Fruit fly (Drosophila melanogaster): Measurements from ENCODE around the gene comt.

comt gene

DNA sequence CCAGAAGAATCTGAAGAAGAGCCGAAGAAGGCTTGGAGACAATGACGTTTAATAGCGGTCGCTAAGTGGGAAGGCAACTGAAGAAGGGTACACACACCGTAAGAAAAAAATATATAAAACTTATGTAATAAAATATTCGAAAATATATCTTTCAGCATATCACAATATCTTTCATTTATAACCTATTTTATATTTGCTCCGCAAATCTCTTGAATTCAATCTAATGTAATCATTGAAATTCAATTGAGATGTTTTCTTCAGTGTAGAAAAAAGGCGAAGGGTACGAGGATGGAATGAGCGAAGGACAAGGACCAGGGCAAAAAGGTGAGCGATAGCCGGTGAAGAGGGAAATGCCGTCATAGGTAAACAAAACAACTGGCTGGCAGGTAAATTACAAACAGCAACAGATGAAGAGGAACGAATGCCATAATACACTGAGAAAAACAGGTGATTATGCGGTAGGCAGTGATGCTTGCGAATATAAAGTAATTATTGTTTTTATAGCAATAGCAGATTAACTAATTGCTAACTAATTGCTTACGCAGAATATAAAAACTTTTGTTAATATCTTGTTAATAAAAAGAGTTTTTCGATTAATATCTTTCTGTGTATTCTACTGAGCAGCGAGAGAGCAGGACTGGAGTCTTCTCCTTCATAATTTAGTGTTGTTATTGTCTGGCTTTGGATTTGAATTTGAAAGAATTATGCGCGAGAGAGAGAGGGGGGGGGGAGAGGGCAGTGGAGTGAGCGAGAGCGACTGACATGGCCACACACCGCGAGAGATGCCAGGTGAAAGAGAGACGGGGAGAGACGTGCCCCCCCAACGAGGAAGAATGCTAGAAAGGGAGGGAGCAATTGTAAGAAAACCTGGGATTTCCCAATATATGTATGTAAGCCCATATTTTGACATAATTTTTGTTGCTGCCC lies 24.7 kb upstream of the comt start:
- TF ChIP-seq Dfd (GFP tag; optimal IDR thresholded peaks at IDR 0.05): no peak
- TF ChIP-seq Mio (GFP tag; optimal IDR thresholded peaks at IDR 0.05): no peak
- TF ChIP-seq jim (GFP tag; optimal IDR thresholded peaks at IDR 0.05): no peak
- TF ChIP-seq sage (GFP tag; optimal IDR thresholded peaks at IDR 0.05): peak; percentile 35
- peak; percentile 73 for TF ChIP-seq Hnf4 (GFP tag; optimal IDR thresholded peaks at IDR 0.05)
- peak; percentile 17 for TF ChIP-seq Rel (GFP tag; optimal IDR thresholded peaks at IDR 0.05)
- TF ChIP-seq Rel (tag; optimal IDR thresholded peaks at IDR 0.05): peak; percentile 71
- peak; percentile 81 for TF ChIP-seq woc (GFP tag; optimal IDR thresholded peaks at IDR 0.05)
- TF ChIP-seq HLH106 (tag; optimal IDR thresholded peaks at IDR 0.05): peak; percentile 90
- peak; percentile 14 for TF ChIP-seq GATAd (GFP tag; optimal IDR thresholded peaks at IDR 0.05)
- peak; percentile 85 for TF ChIP-seq ey (GFP tag; optimal IDR thresholded peaks at IDR 0.05)
- TF ChIP-seq foxo (GFP tag; optimal IDR thresholded peaks at IDR 0.05): peak in 1 of 2 experiments; percentile 89
- no peak for TF ChIP-seq Myc (optimal IDR thresholded peaks at IDR 0.05)
- TF ChIP-seq Vsx2 (GFP tag; optimal IDR thresholded peaks at IDR 0.05; ENCODE audit: partially characterized antibody): no peak
- peak; percentile 65 for TF ChIP-seq tai (GFP tag; optimal IDR thresholded peaks at IDR 0.05)
- peak; percentile 68 for TF ChIP-seq CG9705 (GFP tag; optimal IDR thresholded peaks at IDR 0.05)
- peak; percentile 82 for TF ChIP-seq dmrt93B (GFP tag; optimal IDR thresholded peaks at IDR 0.05)
- TF ChIP-seq fru (GFP tag; optimal IDR thresholded peaks at IDR 0.05): peak; percentile 91
- no peak for TF ChIP-seq Dif (GFP tag; optimal IDR thresholded peaks at IDR 0.05; ENCODE audit: partially characterized antibody)
- TF ChIP-seq sv (GFP tag; optimal IDR thresholded peaks at IDR 0.05): peak; percentile 88
- TF ChIP-seq br (GFP tag; optimal IDR thresholded peaks at IDR 0.05): peak; percentile 74
- no peak for TF ChIP-seq N (GFP tag; optimal IDR thresholded peaks at IDR 0.05)
- TF ChIP-seq rgr (GFP tag; optimal IDR thresholded peaks at IDR 0.05): peak; percentile 81
- TF ChIP-seq h (GFP tag; optimal IDR thresholded peaks at IDR 0.05): peak; percentile 90
- TF ChIP-seq Hr78 (GFP tag; optimal IDR thresholded peaks at IDR 0.05): no peak
- TF ChIP-seq dl (GFP tag; optimal IDR thresholded peaks at IDR 0.05; ENCODE audit: insufficient read depth in 1 of 2, partially characterized antibody in 2 of 2): no peak
- peak; percentile 95 for TF ChIP-seq Sp1 (GFP tag; optimal IDR thresholded peaks at IDR 0.05)
- peak; percentile 62 for TF ChIP-seq Jra (GFP tag; optimal IDR thresholded peaks at IDR 0.05)
- TF ChIP-seq OdsH (GFP tag; optimal IDR thresholded peaks at IDR 0.05): peak; percentile 84
- TF ChIP-seq pan (optimal IDR thresholded peaks at IDR 0.05): no peak
- no peak for TF ChIP-seq usp (GFP tag; optimal IDR thresholded peaks at IDR 0.05)
- peak; percentile 70 for TF ChIP-seq brk (GFP tag; optimal IDR thresholded peaks at IDR 0.05)
- peak; percentile 96 for TF ChIP-seq psq (GFP tag; optimal IDR thresholded peaks at IDR 0.05)
- TF ChIP-seq lola (GFP tag; optimal IDR thresholded peaks at IDR 0.05): no peak
- peak; percentile 5 for TF ChIP-seq Hr83 (GFP tag; optimal IDR thresholded peaks at IDR 0.05; ENCODE audit: poor library complexity, severe bottlenecking)
- TF ChIP-seq dsf (GFP tag; optimal IDR thresholded peaks at IDR 0.05; ENCODE audit: borderline replicate concordance): no peak
- peak; percentile 45 for TF ChIP-seq CrebA (GFP tag; optimal IDR thresholded peaks at IDR 0.05; ENCODE audit: borderline replicate concordance)
- no peak for TF ChIP-seq Abd-B (GFP tag; optimal IDR thresholded peaks at IDR 0.05)
- TF ChIP-seq CG32264 (GFP tag; optimal IDR thresholded peaks at IDR 0.05): peak; percentile 37

DNA sequence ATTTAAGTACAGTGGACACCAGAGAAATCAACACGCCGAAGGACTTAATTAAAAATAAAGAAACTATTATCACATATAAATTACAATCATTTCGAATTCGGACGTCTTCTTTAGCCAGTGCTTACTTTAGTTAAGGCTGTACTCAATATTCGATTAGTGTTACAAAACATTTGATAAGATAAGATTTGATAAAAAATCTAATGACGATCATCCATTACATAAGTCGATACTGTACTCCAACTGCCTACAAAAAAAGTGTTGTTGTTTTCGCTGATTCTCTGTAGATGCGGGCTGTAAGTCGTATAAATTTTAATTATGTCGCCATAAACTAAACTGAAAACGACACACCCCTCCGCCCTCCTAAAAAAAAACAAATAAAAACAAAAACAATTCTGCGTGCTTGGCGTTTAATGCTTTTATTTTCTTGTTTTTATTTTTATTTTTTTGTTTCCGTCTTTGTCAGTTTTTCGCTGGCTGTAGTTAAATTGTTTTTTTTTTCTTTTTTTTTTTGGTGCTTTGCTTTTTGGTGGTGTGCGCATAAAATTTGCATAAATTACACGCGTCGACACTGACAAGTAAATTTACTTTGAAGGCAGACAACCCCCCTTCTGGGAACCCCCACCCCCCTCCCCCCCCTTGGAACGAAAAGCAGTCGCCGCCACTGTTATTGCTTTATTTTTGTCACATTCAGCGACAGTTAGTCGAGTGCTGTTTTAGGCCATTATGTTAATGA lies 23.9 kb upstream of the comt start:
- peak; percentile 41 for TF ChIP-seq jim (GFP tag; optimal IDR thresholded peaks at IDR 0.05)
- TF ChIP-seq HLH106 (tag; optimal IDR thresholded peaks at IDR 0.05): no peak
- TF ChIP-seq Myc (optimal IDR thresholded peaks at IDR 0.05): no peak
- TF ChIP-seq psq (GFP tag; optimal IDR thresholded peaks at IDR 0.05): peak; percentile 11
- TF ChIP-seq Sp1 (GFP tag; optimal IDR thresholded peaks at IDR 0.05): peak; percentile 32
- no peak for TF ChIP-seq Hr78 (GFP tag; optimal IDR thresholded peaks at IDR 0.05)
- TF ChIP-seq dl (GFP tag; optimal IDR thresholded peaks at IDR 0.05; ENCODE audit: insufficient read depth in 1 of 2, partially characterized antibody in 2 of 2): no peak
- no peak for TF ChIP-seq brk (GFP tag; optimal IDR thresholded peaks at IDR 0.05)
- no peak for TF ChIP-seq Rel (GFP tag; optimal IDR thresholded peaks at IDR 0.05)
- TF ChIP-seq Rel (tag; optimal IDR thresholded peaks at IDR 0.05): peak; percentile 32

Measured in whole organism, wandering third instar larva.